Worm (Caenorhabditis elegans) whole organism, mixed stage, embryonic: ENCODE data around the gene Y116A8C.44.
"Not testable (repeated sequence)": the region's sequence is repeated elsewhere in the genome, so short reads cannot be mapped to it uniquely, and the experiment has no call there.

ENCODE experiments used
- M03D4.4 ChIP-seq: sonication (generic microtip); optimal IDR thresholded peaks from 2 replicates; lab custom pipeline; 2017; ENCODE audit warnings: mild to moderate bottlenecking, missing genetic modification characterization, missing compliant biosample characterization
- bed-3 ChIP-seq: fragments of 200-800 bp; sonication (Bioruptor generic); optimal IDR thresholded peaks from 3 replicates; lab custom pipeline; 2018; ENCODE audit warnings: mild to moderate bottlenecking, missing genetic modification characterization, moderate library complexity, missing compliant biosample characterization
- blmp-1 ChIP-seq: fragments of 150-350 bp; optimal IDR thresholded peaks from 2 replicates; lab custom pipeline; 2014; ENCODE audit warnings: missing biosample characterization, missing genetic modification characterization
- ceh-43 ChIP-seq: fragments of 200-800 bp; sonication (Bioruptor generic); optimal IDR thresholded peaks from 2 replicates; lab custom pipeline; 2018; ENCODE audit warnings: mild to moderate bottlenecking, missing genetic modification characterization, moderate library complexity, missing compliant biosample characterization
- ceh-83 ChIP-seq: fragments of 200-800 bp; sonication (Bioruptor generic); optimal IDR thresholded peaks from 2 replicates; lab custom pipeline; 2018; ENCODE audit warnings: mild to moderate bottlenecking, missing genetic modification characterization, missing compliant biosample characterization
- drap-1 ChIP-seq: fragments of 200-800 bp; sonication (Bioruptor generic); optimal IDR thresholded peaks from 3 replicates; lab custom pipeline; 2018; ENCODE audit warnings: mild to moderate bottlenecking, missing genetic modification characterization, missing compliant biosample characterization
- elt-1 ChIP-seq: sonication (generic microtip); optimal IDR thresholded peaks from 2 replicates; lab custom pipeline; 2017; ENCODE audit warnings: missing genetic modification characterization, mild to moderate bottlenecking, missing compliant biosample characterization, antibody characterized with exemption, moderate library complexity, borderline replicate concordance; ENCODE audit not compliant: insufficient read depth
- flh-1 ChIP-seq: fragments of 200-800 bp; sonication (Bioruptor generic); optimal IDR thresholded peaks from 2 replicates; lab custom pipeline; 2018; ENCODE audit warnings: mild to moderate bottlenecking, missing genetic modification characterization, moderate library complexity, missing compliant biosample characterization
- ham-2 ChIP-seq: fragments of 200-800 bp; sonication (Bioruptor generic); optimal IDR thresholded peaks from 2 replicates; lab custom pipeline; 2018; ENCODE audit warnings: mild to moderate bottlenecking, missing genetic modification characterization, missing compliant biosample characterization
- hlh-1 ChIP-seq: fragments of 150-350 bp; optimal IDR thresholded peaks from 2 replicates; lab custom pipeline; 2014; ENCODE audit warnings: missing biosample characterization, missing genetic modification reagents, missing genetic modification characterization
- lin-13 ChIP-seq: fragments of 150-350 bp; optimal IDR thresholded peaks from 2 replicates; lab custom pipeline; 2014; ENCODE audit warnings: missing biosample characterization, missing genetic modification characterization
- lin-32 ChIP-seq: fragments of 200-800 bp; sonication (Bioruptor generic); optimal IDR thresholded peaks from 2 replicates; lab custom pipeline; 2018; ENCODE audit warnings: mild to moderate bottlenecking, missing genetic modification characterization, missing compliant biosample characterization
- lsy-2 ChIP-seq: fragments of 150-350 bp; optimal IDR thresholded peaks from 2 replicates; lab custom pipeline; 2014; ENCODE audit warnings: missing biosample characterization, missing genetic modification characterization
- mep-1 ChIP-seq: fragments of 150-350 bp; optimal IDR thresholded peaks from 2 replicates; lab custom pipeline; 2017; ENCODE audit warnings: missing biosample characterization, missing genetic modification reagents, missing genetic modification characterization, inconsistent platforms
- nhr-12 ChIP-seq: fragments of 150-350 bp; optimal IDR thresholded peaks from 2 replicates; lab custom pipeline; 2014; ENCODE audit warnings: missing biosample characterization, missing genetic modification characterization
- nhr-2 ChIP-seq: fragments of 150-350 bp; optimal IDR thresholded peaks from 2 replicates; lab custom pipeline; 2014; ENCODE audit warnings: missing biosample characterization, missing genetic modification characterization
- nhr-237 ChIP-seq: fragments of 150-350 bp; optimal IDR thresholded peaks from 2 replicates; lab custom pipeline; 2014; ENCODE audit warnings: missing biosample characterization, missing genetic modification characterization
- nhr-28 ChIP-seq: fragments of 150-350 bp; optimal IDR thresholded peaks from 2 replicates; lab custom pipeline; 2014; ENCODE audit warnings: missing biosample characterization, missing genetic modification characterization
- nhr-76 ChIP-seq: sonication (generic microtip); optimal IDR thresholded peaks from 2 replicates; lab custom pipeline; 2017; ENCODE audit warnings: missing biosample characterization, missing genetic modification characterization
- sem-2 ChIP-seq: fragments of 200-800 bp; sonication (Bioruptor generic); optimal IDR thresholded peaks from 2 replicates; lab custom pipeline; 2018; ENCODE audit warnings: mild to moderate bottlenecking, missing genetic modification characterization, missing compliant biosample characterization
- snpc-4 ChIP-seq: fragments of 150-350 bp; optimal IDR thresholded peaks from 2 replicates; lab custom pipeline; 2014; ENCODE audit warnings: missing biosample characterization, missing genetic modification characterization
- sptf-1 ChIP-seq: sonication (generic microtip); optimal IDR thresholded peaks from 2 replicates; lab custom pipeline; 2017; ENCODE audit warnings: mild to moderate bottlenecking, missing genetic modification characterization, moderate library complexity, missing compliant biosample characterization
- tbx-8 ChIP-seq: fragments of 200-800 bp; sonication (Bioruptor generic); optimal IDR thresholded peaks from 2 replicates; lab custom pipeline; 2018; ENCODE audit warnings: mild to moderate bottlenecking, missing genetic modification characterization, moderate library complexity, missing compliant biosample characterization
- unc-120 ChIP-seq: sonication (generic microtip); optimal IDR thresholded peaks from 2 replicates; lab custom pipeline; 2017; ENCODE audit warnings: missing genetic modification characterization, missing compliant biosample characterization; ENCODE audit not compliant: poor library complexity, severe bottlenecking
- unc-62 ChIP-seq: fragments of 150-350 bp; optimal IDR thresholded peaks from 2 replicates; lab custom pipeline; 2014; ENCODE audit warnings: missing biosample characterization, missing genetic modification reagents, missing genetic modification characterization
- zip-8 ChIP-seq: fragments of 150-350 bp; optimal IDR thresholded peaks from 2 replicates; lab custom pipeline; 2014; ENCODE audit warnings: missing biosample characterization, missing genetic modification characterization
- ztf-11 ChIP-seq: fragments of 150-350 bp; optimal IDR thresholded peaks from 2 replicates; lab custom pipeline; 2014; ENCODE audit warnings: missing biosample characterization, missing genetic modification characterization

Gene Y116A8C.44

ce11 chrIV:17063700-17064099, 5.8 kb upstream of the Y116A8C.44 start, which contains the start of gene Y116A8C.467:
TSS of gene Y116A8C.467 (minus strand) at chrIV:17063800.
- TF ChIP-seq ham-2, bed-3, drap-1 (GFP tag; lab: Kevin White, UChicago): not testable (repeated sequence)

DNA sequence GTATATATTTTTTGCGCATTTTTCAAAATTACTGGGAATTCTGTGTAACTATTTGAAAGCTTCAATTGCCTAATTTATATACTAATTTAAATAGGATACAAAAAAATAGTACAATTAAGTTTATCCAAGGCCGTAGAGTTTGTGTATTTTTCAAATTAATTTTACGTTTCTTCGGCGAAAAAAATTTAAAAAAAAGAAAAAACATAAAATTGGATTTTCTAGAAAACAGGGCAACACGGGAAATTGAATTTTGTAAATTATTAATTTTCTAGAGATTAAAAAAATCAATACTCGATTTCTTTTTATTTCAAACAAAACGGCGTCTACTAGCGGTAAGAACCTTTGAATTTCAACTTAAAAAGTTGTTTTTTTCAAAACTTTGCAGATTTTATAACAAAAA, 4.7 kb downstream of the Y116A8C.44 start, which contains the start of gene Y116A8C.23:
Gene Y116A8C.23, plus strand, starts transcription at position 301 of the 400 bp plus-strand sequence.
- TF ChIP-seq snpc-4 (tag; lab: Kevin White, UChicago) = no peak
- TF ChIP-seq lin-32 (GFP tag; lab: Kevin White, UChicago) = no peak
- TF ChIP-seq flh-1 (GFP tag; lab: Kevin White, UChicago) = no peak

DNA sequence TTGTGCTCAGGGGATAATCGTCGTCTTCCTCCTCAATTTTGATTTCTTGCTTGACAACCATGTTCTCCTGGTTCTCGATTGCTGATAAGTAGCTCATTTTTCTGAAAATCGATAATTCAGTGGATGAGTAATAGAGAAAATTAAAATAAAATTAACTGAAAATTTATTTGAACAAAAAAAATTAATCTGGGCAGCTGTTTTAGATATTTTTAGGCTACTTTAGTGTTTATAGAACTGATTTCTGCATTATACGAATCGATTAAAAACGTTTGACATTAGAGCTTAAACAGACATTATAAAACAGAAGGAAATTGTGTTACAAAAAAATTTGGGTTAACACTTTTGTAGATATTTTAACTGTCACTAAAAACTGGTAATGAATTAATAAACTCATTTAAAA, 9.7 kb downstream of the Y116A8C.44 start, which contains the start of gene athp-3:
Gene athp-3, minus strand, starts transcription at position 101 of the 400 bp plus-strand sequence.
- TF ChIP-seq unc-62 (GFP tag; lab: Kevin White, UChicago) (no peak), lsy-2 (tag; lab: Kevin White, UChicago) (no peak), zip-8 (no peak), ztf-11 (no peak)

- TF ChIP-seq lin-32 (GFP tag; lab: Kevin White, UChicago) = no peak
- TF ChIP-seq zip-8 = no peak
- no peak for TF ChIP-seq ztf-11
- no peak for TF ChIP-seq ham-2 (GFP tag; lab: Kevin White, UChicago)
- TF ChIP-seq nhr-237 = no peak
- no peak for TF ChIP-seq ceh-43 (GFP tag; lab: Kevin White, UChicago)
- no peak for TF ChIP-seq lin-13 (tag; lab: Kevin White, UChicago)
- TF ChIP-seq nhr-76 (tag; lab: Kevin White, UChicago) = no peak
- TF ChIP-seq sem-2 = no peak
- TF ChIP-seq lsy-2 (tag; lab: Kevin White, UChicago) = no peak
- TF ChIP-seq nhr-28 (tag; lab: Kevin White, UChicago) = no peak
- TF ChIP-seq ceh-83 (GFP tag; lab: Kevin White, UChicago) = no peak
- no peak for TF ChIP-seq unc-62 (GFP tag; lab: Kevin White, UChicago)
- TF ChIP-seq unc-120 = no peak
- no peak for TF ChIP-seq hlh-1 (tag; lab: Kevin White, UChicago)
- TF ChIP-seq blmp-1 (tag; lab: Kevin White, UChicago) = no peak
- TF ChIP-seq tbx-8 (GFP tag; lab: Kevin White, UChicago) = no peak
These were observed 12.2 kb downstream of the Y116A8C.44 start, which contains the start of gene clec-195 for ce11 chrIV:17045691-17046090. TSS of gene clec-195 (minus strand) at chrIV:17045791.

DNA sequence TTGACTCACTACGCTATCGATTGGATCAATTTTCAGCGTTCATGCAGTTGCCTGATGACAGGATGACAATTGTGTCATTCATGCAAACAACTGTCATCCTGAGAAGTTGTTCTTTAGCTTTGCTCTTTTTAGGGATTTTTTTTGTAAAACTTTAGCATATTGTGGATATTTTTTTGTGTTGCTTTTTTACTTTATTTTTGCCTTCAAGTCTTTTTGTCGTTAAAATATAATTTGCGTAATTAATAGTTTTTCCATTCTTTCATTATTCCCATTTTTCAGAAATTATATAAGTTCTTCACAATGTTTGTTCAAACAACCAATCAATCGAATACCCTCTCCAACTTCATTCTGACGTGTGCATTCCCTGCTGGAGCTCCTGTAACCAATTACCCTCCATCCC, 17.3 kb downstream of the Y116A8C.44 start, which contains the start of gene Y116A8C.20:
Gene Y116A8C.20, plus strand, starts transcription at position 301 of the 400 bp plus-strand sequence.
- TF ChIP-seq lsy-2 (tag; lab: Kevin White, UChicago) = no peak
- TF ChIP-seq ceh-43 (GFP tag; lab: Kevin White, UChicago) = no peak
- no peak for TF ChIP-seq nhr-237
- TF ChIP-seq bed-3 (GFP tag; lab: Kevin White, UChicago) = no peak
- TF ChIP-seq M03D4.4 (tag; lab: Kevin White, UChicago) = no peak
- no peak for TF ChIP-seq nhr-2 (tag; lab: Kevin White, UChicago)
- no peak for TF ChIP-seq elt-1 (tag; lab: Kevin White, UChicago)
- no peak for TF ChIP-seq ceh-83 (GFP tag; lab: Kevin White, UChicago)
- TF ChIP-seq blmp-1 (tag; lab: Kevin White, UChicago) = no peak
- TF ChIP-seq nhr-12 (tag; lab: Kevin White, UChicago) = no peak
- no peak for TF ChIP-seq unc-120
- no peak for TF ChIP-seq ham-2 (GFP tag; lab: Kevin White, UChicago)
- TF ChIP-seq snpc-4 (tag; lab: Kevin White, UChicago) = no peak
- TF ChIP-seq sem-2 = no peak
- TF ChIP-seq mep-1 (tag; lab: Kevin White, UChicago) = no peak
- no peak for TF ChIP-seq sptf-1

DNA sequence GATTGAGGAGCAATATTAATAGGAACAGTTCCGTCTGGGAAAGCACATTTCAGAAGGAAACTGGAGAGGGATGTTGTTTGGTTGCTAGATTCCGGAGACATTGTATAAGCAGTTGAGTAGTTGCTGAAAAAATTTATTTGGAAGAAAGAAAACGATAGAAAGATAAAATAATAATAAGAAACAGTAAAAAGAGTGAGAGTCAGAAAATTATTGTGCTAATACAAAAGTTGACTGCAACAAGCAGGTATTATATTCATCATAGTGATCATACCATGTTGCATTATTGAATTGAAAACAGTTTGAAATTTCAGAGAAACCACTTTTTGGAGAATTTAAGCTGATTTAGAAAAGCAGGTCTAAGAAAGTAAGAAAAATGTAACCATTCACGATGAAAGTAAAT, 18.4 kb downstream of the Y116A8C.44 start, which contains the start of gene Y116A8C.19:
Gene Y116A8C.19, minus strand, starts transcription at position 101 of the 400 bp plus-strand sequence.
- TF ChIP-seq ham-2 (GFP tag; lab: Kevin White, UChicago) (no peak), nhr-76 (tag; lab: Kevin White, UChicago) (no peak), unc-62 (GFP tag; lab: Kevin White, UChicago) (no peak), nhr-12 (tag; lab: Kevin White, UChicago) (no peak)
